Fruit fly (Drosophila melanogaster): ENCODE measurements around the gene ApepP.

ApepP gene

dm6 chr2L:16879288-16879687, 30.9 kb downstream of the ApepP start, which contains the start of the genes CG32832, CG31743 and CG34313:
TSS of gene CG32832 (minus strand) at chr2L:16879290.
TSS of gene CG31743 (plus strand) at chr2L:16879517.
TSS of gene CG34313 (plus strand) at chr2L:16879517.
- TF ChIP-seq CG17801 (GFP tag; optimal IDR thresholded peaks at IDR 0.05; ENCODE audit: partially characterized antibody), result no peak

- no peak for TF ChIP-seq CG17801 (GFP tag; optimal IDR thresholded peaks at IDR 0.05; ENCODE audit: partially characterized antibody)
Observed at dm6 chr2L:16877678-16878077, 32.5 kb downstream of the ApepP start.

- TF ChIP-seq CG17801 (GFP tag; optimal IDR thresholded peaks at IDR 0.05; ENCODE audit: partially characterized antibody), result no peak
Observed at dm6 chr2L:16876555-16876954, 33.7 kb downstream of the ApepP start.

- no peak for TF ChIP-seq CG17801 (GFP tag; optimal IDR thresholded peaks at IDR 0.05; ENCODE audit: partially characterized antibody)
Observed at dm6 chr2L:16874924-16875323, 35.3 kb downstream of the ApepP start.

dm6 chr2L:16868897-16869324, 41.3 kb downstream of the ApepP start:
- no peak for TF ChIP-seq CG17801 (GFP tag; optimal IDR thresholded peaks at IDR 0.05; ENCODE audit: partially characterized antibody)

- no peak for TF ChIP-seq CG17801 (GFP tag; optimal IDR thresholded peaks at IDR 0.05; ENCODE audit: partially characterized antibody)
Observed at dm6 chr2L:16862526-16862925, 47.7 kb downstream of the ApepP start.

dm6 chr2L:16861126-16861525, 49.1 kb downstream of the ApepP start, which contains the start of gene CG6012:
TSS of gene CG6012 (minus strand) at chr2L:16861489.
- no peak for TF ChIP-seq CG17801 (GFP tag; optimal IDR thresholded peaks at IDR 0.05; ENCODE audit: partially characterized antibody)

dm6 chr2L:16859566-16859965, 50.7 kb downstream of the ApepP start:
- TF ChIP-seq CG17801 (GFP tag; optimal IDR thresholded peaks at IDR 0.05; ENCODE audit: partially characterized antibody), result no peak

dm6 chr2L:16859103-16859502, 51.1 kb downstream of the ApepP start:
- TF ChIP-seq CG17801 (GFP tag; optimal IDR thresholded peaks at IDR 0.05; ENCODE audit: partially characterized antibody), result no peak

- no peak for TF ChIP-seq CG17801 (GFP tag; optimal IDR thresholded peaks at IDR 0.05; ENCODE audit: partially characterized antibody)
Observed at dm6 chr2L:16858466-16859007, 51.7 kb downstream of the ApepP start, which contains the start of gene CG31809. TSS of gene CG31809 (minus strand) at chr2L:16858714.

All from ovary, adult (tissue).